Worm (Caenorhabditis elegans) whole organism, early embryonic: ENCODE measurements around the gene twk-34.
"Not testable (repeated sequence)": the region's sequence is repeated elsewhere in the genome, so short reads cannot be mapped to it uniquely, and the experiment has no call there.

Experiments
- ceh-13 ChIP-seq: fragments of 200-800 bp; sonication (Bioruptor generic); optimal IDR thresholded peaks from 2 replicates; lab custom pipeline; 2018; ENCODE audit warnings: mild to moderate bottlenecking, missing genetic modification characterization, missing compliant biosample characterization
- flt-1 ChIP-seq: fragments of 200-800 bp; sonication (Bioruptor generic); IDR thresholded peaks from 2 replicates; pipeline ENCODE4 v1.3.6; 2022; ENCODE audit warnings: missing genetic modification characterization, missing compliant biosample characterization

ce11 chrV:15754731-15755130 is 50.0 kb downstream of the twk-34 start, which contains the start of gene str-8:
- not testable (repeated sequence) for TF ChIP-seq flt-1 (GFP tag; lab: Robert Waterston, UW); ceh-13 (GFP tag; lab: Kevin White, UChicago)
